Worm (Caenorhabditis elegans): Measurements from ENCODE around the gene R09A8.5.

- TF ChIP-seq blmp-1 (tag; optimal IDR thresholded peaks at IDR 0.05) = no peak
- TF ChIP-seq bed-3 (GFP tag; optimal IDR thresholded peaks at IDR 0.05) = no peak
- no peak for TF ChIP-seq lin-13 (tag; optimal IDR thresholded peaks at IDR 0.05)
- TF ChIP-seq mls-2 (tag; optimal IDR thresholded peaks at IDR 0.05) = no peak
- TF ChIP-seq lsy-2 (tag; optimal IDR thresholded peaks at IDR 0.05) = no peak
Measured at ce11 chrX:12589503-12589902, 50.9 kb downstream of the R09A8.5 start.
